Fruit fly (Drosophila melanogaster) whole organism, wandering third instar larva: ENCODE results near the gene CG31251.

ENCODE experiments used
- Abd-B ChIP-seq: fragments of >200 bp; optimal IDR thresholded peaks from 2 replicates; lab custom pipeline; 2017; ENCODE audit warnings: missing biosample characterization, missing genetic modification characterization
- CG32264 ChIP-seq: fragments of 200-800 bp; sonication (Bioruptor generic); optimal IDR thresholded peaks from 2 replicates; lab custom pipeline; 2016; ENCODE audit warnings: missing biosample characterization, missing genetic modification characterization
- CG9705 ChIP-seq: fragments of 200-800 bp; sonication (Bioruptor generic); optimal IDR thresholded peaks from 2 replicates; lab custom pipeline; 2018; ENCODE audit warnings: missing biosample characterization, mild to moderate bottlenecking, missing genetic modification characterization
- CrebA ChIP-seq: fragments of 200-800 bp; sonication (Bioruptor generic); optimal IDR thresholded peaks from 2 replicates; lab custom pipeline; 2016; ENCODE audit warnings: missing biosample characterization, mild to moderate bottlenecking, missing genetic modification characterization, borderline replicate concordance
- Dfd ChIP-seq: fragments of >200 bp; optimal IDR thresholded peaks from 2 replicates; lab custom pipeline; 2017; ENCODE audit warnings: missing biosample characterization, missing genetic modification characterization
- Dif ChIP-seq: fragments of 200-275, 200-300 bp; sonication (Bioruptor generic); optimal IDR thresholded peaks from 2 replicates; lab custom pipeline; 2018; ENCODE audit warnings: missing biosample characterization, missing genetic modification characterization; ENCODE audit not compliant: partially characterized antibody
- GATAd ChIP-seq: sonication (Bioruptor generic); optimal IDR thresholded peaks from 2 replicates; lab custom pipeline; 2016; ENCODE audit warnings: missing biosample characterization, missing genetic modification characterization
- HLH106 ChIP-seq: fragments of 200-800 bp; optimal IDR thresholded peaks from 3 replicates; lab custom pipeline; 2019; ENCODE audit warnings: missing biosample characterization, mild to moderate bottlenecking, missing genetic modification characterization, moderate library complexity
- Hnf4 ChIP-seq: fragments of 200-800 bp; sonication (Bioruptor generic); optimal IDR thresholded peaks from 2 replicates; lab custom pipeline; 2016; ENCODE audit warnings: missing biosample characterization, mild to moderate bottlenecking, missing genetic modification characterization
- Hr78 ChIP-seq: fragments of >200 bp; optimal IDR thresholded peaks from 2 replicates; lab custom pipeline; 2017; ENCODE audit warnings: missing biosample characterization, missing genetic modification characterization
- Hr83 ChIP-seq: fragments of 200-300 bp; sonication (Bioruptor generic); optimal IDR thresholded peaks from 2 replicates; lab custom pipeline; 2016; ENCODE audit warnings: missing biosample characterization, mild to moderate bottlenecking, missing genetic modification characterization, moderate library complexity; ENCODE audit not compliant: poor library complexity, severe bottlenecking
- Jra ChIP-seq: sonication (Bioruptor generic); optimal IDR thresholded peaks from 2 replicates; lab custom pipeline; 2016; ENCODE audit warnings: missing biosample characterization, missing genetic modification characterization
- Mio ChIP-seq: sonication (Bioruptor generic); optimal IDR thresholded peaks from 2 replicates; lab custom pipeline; 2016; ENCODE audit warnings: missing biosample characterization, missing genetic modification characterization
- Myc ChIP-seq: fragments of >200 bp; optimal IDR thresholded peaks from 2 replicates; lab custom pipeline; 2017
- N ChIP-seq: fragments of >200 bp; optimal IDR thresholded peaks from 2 replicates; lab custom pipeline; 2018; ENCODE audit warnings: missing biosample characterization, missing external identifiers, missing genetic modification characterization
- OdsH ChIP-seq: fragments of 200-800 bp; sonication (Bioruptor generic); optimal IDR thresholded peaks from 2 replicates; lab custom pipeline; 2016; ENCODE audit warnings: missing biosample characterization, mild to moderate bottlenecking, missing genetic modification characterization
- Rel ChIP-seq, 2 experiments: fragments of 200-800 bp; sonication (Bioruptor generic) in 1 of 2; optimal IDR thresholded peaks; 2 replicates in 1 of 2; 3 replicates in 1 of 2; lab custom pipeline; 2016 to 2019; ENCODE audit warnings: mild to moderate bottlenecking in 2 of 2, missing biosample characterization in 2 of 2, missing genetic modification characterization in 2 of 2, moderate library complexity in 1 of 2
- Sp1 ChIP-seq: fragments of 200-800 bp; sonication (Bioruptor generic); optimal IDR thresholded peaks from 3 replicates; lab custom pipeline; 2019; ENCODE audit warnings: missing biosample characterization, mild to moderate bottlenecking, missing genetic modification characterization, moderate library complexity
- Vsx2 ChIP-seq: fragments of 200-300, 225-300 bp; sonication (Bioruptor generic); optimal IDR thresholded peaks from 2 replicates; lab custom pipeline; 2018; ENCODE audit warnings: missing biosample characterization, missing genetic modification characterization; ENCODE audit not compliant: partially characterized antibody
- br ChIP-seq: fragments of 200-800 bp; sonication (Bioruptor generic); optimal IDR thresholded peaks from 2 replicates; lab custom pipeline; 2016; ENCODE audit warnings: missing biosample characterization, missing genetic modification characterization
- brk ChIP-seq: fragments of 200-800 bp; sonication (Bioruptor generic); optimal IDR thresholded peaks from 2 replicates; lab custom pipeline; 2016; ENCODE audit warnings: missing biosample characterization, mild to moderate bottlenecking, missing genetic modification characterization
- dl ChIP-seq, 2 experiments: fragments of 175-275, 200-275 bp in 1 of 2; fragments of 200-275 bp in 1 of 2; sonication (Bioruptor generic); optimal IDR thresholded peaks; lab custom pipeline; 2018; ENCODE audit warnings: mild to moderate bottlenecking in 2 of 2, missing biosample characterization in 2 of 2, missing genetic modification characterization in 2 of 2, moderate library complexity in 2 of 2; ENCODE audit not compliant: partially characterized antibody in 2 of 2, insufficient read depth in 1 of 2
- dmrt93B ChIP-seq: fragments of 200-800 bp; sonication (Bioruptor generic); optimal IDR thresholded peaks from 2 replicates; lab custom pipeline; 2018; ENCODE audit warnings: missing biosample characterization, mild to moderate bottlenecking, missing genetic modification characterization
- dsf ChIP-seq: sonication (Bioruptor generic); optimal IDR thresholded peaks from 2 replicates; lab custom pipeline; 2016; ENCODE audit warnings: missing biosample characterization, missing genetic modification characterization, borderline replicate concordance
- ey ChIP-seq: fragments of 200-800 bp; sonication (Bioruptor generic); optimal IDR thresholded peaks from 2 replicates; lab custom pipeline; 2016; ENCODE audit warnings: missing biosample characterization, missing genetic modification characterization
- foxo ChIP-seq, 2 experiments: fragments of 200-800 bp; sonication (Bioruptor generic); optimal IDR thresholded peaks; 2 replicates in 1 of 2; 3 replicates in 1 of 2; lab custom pipeline; 2016 to 2017; ENCODE audit warnings: missing biosample characterization in 2 of 2, missing genetic modification characterization in 2 of 2
- fru ChIP-seq: fragments of 200-800 bp; sonication (Bioruptor generic); optimal IDR thresholded peaks from 3 replicates; lab custom pipeline; 2016; ENCODE audit warnings: missing biosample characterization, mild to moderate bottlenecking, missing genetic modification characterization
- h ChIP-seq: fragments of 200-800 bp; sonication (Bioruptor generic); optimal IDR thresholded peaks from 3 replicates; lab custom pipeline; 2016; ENCODE audit warnings: missing biosample characterization, mild to moderate bottlenecking, missing genetic modification characterization
- jim ChIP-seq: fragments of 175-275, 200-325 bp; sonication (Bioruptor generic); optimal IDR thresholded peaks from 2 replicates; lab custom pipeline; 2016; ENCODE audit warnings: missing biosample characterization, mild to moderate bottlenecking, missing genetic modification characterization
- lola ChIP-seq: fragments of >200 bp; optimal IDR thresholded peaks from 2 replicates; lab custom pipeline; 2017; ENCODE audit warnings: missing biosample characterization, missing genetic modification characterization
- pan ChIP-seq: fragments of >200 bp; optimal IDR thresholded peaks from 2 replicates; lab custom pipeline; 2017
- psq ChIP-seq: fragments of 200-800 bp; sonication (Bioruptor generic); optimal IDR thresholded peaks from 3 replicates; lab custom pipeline; 2017; ENCODE audit warnings: missing biosample characterization, mild to moderate bottlenecking, missing genetic modification characterization, moderate library complexity
- rgr ChIP-seq: fragments of 200-800 bp; sonication (Bioruptor generic); optimal IDR thresholded peaks from 3 replicates; lab custom pipeline; 2016; ENCODE audit warnings: missing biosample characterization, mild to moderate bottlenecking, missing genetic modification characterization
- sage ChIP-seq: fragments of 200-800 bp; sonication (Bioruptor generic); optimal IDR thresholded peaks from 2 replicates; lab custom pipeline; 2016; ENCODE audit warnings: missing biosample characterization, mild to moderate bottlenecking, missing genetic modification characterization
- sv ChIP-seq: fragments of 200-800 bp; sonication (Bioruptor generic); optimal IDR thresholded peaks from 3 replicates; lab custom pipeline; 2016; ENCODE audit warnings: missing biosample characterization, missing genetic modification characterization
- tai ChIP-seq: sonication (Bioruptor generic); optimal IDR thresholded peaks from 2 replicates; lab custom pipeline; 2016; ENCODE audit warnings: missing biosample characterization, missing genetic modification characterization
- usp ChIP-seq: fragments of >200 bp; optimal IDR thresholded peaks from 2 replicates; lab custom pipeline; 2017; ENCODE audit warnings: missing biosample characterization, missing genetic modification characterization
- woc ChIP-seq: sonication (Bioruptor generic); optimal IDR thresholded peaks from 2 replicates; lab custom pipeline; 2016; ENCODE audit warnings: missing biosample characterization, mild to moderate bottlenecking, missing genetic modification characterization

Gene CG31251

dm6 chr3R:17718760-17719625 is 34.3 kb upstream of the CG31251 start, which contains the start of gene Pxt:
Gene Pxt, plus strand, starts transcription at chr3R:17719454.
- TF ChIP-seq fru (GFP tag; lab: Kevin White, UChicago), result no peak
- no peak for TF ChIP-seq dl (GFP tag; optimal IDR thresholded peaks at IDR 0.05; lab: Kevin White, UChicago; ENCODE audit: insufficient read depth in 1 of 2, partially characterized antibody in 2 of 2)
- TF ChIP-seq Dif (GFP tag; lab: Kevin White, UChicago), result no peak
- TF ChIP-seq dsf (GFP tag; lab: Kevin White, UChicago), result no peak
- no peak for TF ChIP-seq Mio
- TF ChIP-seq Myc (lab: Kevin White, UChicago), result no peak
- TF ChIP-seq usp (GFP tag; lab: Kevin White, UChicago), result no peak
- no peak for TF ChIP-seq woc
- TF ChIP-seq rgr, result no peak
- TF ChIP-seq h, result no peak
- no peak for TF ChIP-seq lola (GFP tag; lab: Kevin White, UChicago)
- TF ChIP-seq Sp1 (GFP tag; lab: Kevin White, UChicago), result no peak
- no peak for TF ChIP-seq tai
- no peak for TF ChIP-seq CG32264
- TF ChIP-seq br (GFP tag; lab: Kevin White, UChicago), result no peak
- TF ChIP-seq foxo (GFP tag; optimal IDR thresholded peaks at IDR 0.05; lab: Kevin White, UChicago), result no peak
- no peak for TF ChIP-seq Dfd
- no peak for TF ChIP-seq pan

- TF ChIP-seq Hr78 (GFP tag; lab: Kevin White, UChicago), result no peak
- no peak for TF ChIP-seq Vsx2 (GFP tag; lab: Kevin White, UChicago)
- peak; percentile 24 for TF ChIP-seq sage (GFP tag; lab: Kevin White, UChicago)
- peak; percentile 12 for TF ChIP-seq Sp1 (GFP tag; lab: Kevin White, UChicago)
- no peak for TF ChIP-seq Dif (GFP tag; lab: Kevin White, UChicago)
- no peak for TF ChIP-seq woc
- peak; percentile 62 for TF ChIP-seq tai
- TF ChIP-seq ey, result no peak
- peak; percentile 65 for TF ChIP-seq brk (GFP tag; lab: Kevin White, UChicago)
- TF ChIP-seq dsf (GFP tag; lab: Kevin White, UChicago), result no peak
- no peak for TF ChIP-seq fru (GFP tag; lab: Kevin White, UChicago)
- TF ChIP-seq Jra, result peak; percentile 14
- no peak for TF ChIP-seq OdsH
- no peak for TF ChIP-seq pan
- peak; percentile 1 for TF ChIP-seq CG32264
- TF ChIP-seq psq (GFP tag; lab: Kevin White, UChicago), result no peak
- no peak for TF ChIP-seq br (GFP tag; lab: Kevin White, UChicago)
- TF ChIP-seq Dfd, result no peak
- TF ChIP-seq usp (GFP tag; lab: Kevin White, UChicago), result no peak
- no peak for TF ChIP-seq foxo (GFP tag; optimal IDR thresholded peaks at IDR 0.05; lab: Kevin White, UChicago)
- peak; percentile 19 for TF ChIP-seq Myc (lab: Kevin White, UChicago)
- TF ChIP-seq Hnf4 (GFP tag; lab: Kevin White, UChicago), result no peak
- TF ChIP-seq HLH106, result no peak
- no peak for TF ChIP-seq N (GFP tag; lab: Kevin White, UChicago)
- TF ChIP-seq Abd-B (GFP tag; lab: Kevin White, UChicago), result no peak
- TF ChIP-seq Mio, result no peak
- no peak for TF ChIP-seq rgr
- no peak for TF ChIP-seq sv (GFP tag; lab: Kevin White, UChicago)
- TF ChIP-seq CrebA (GFP tag; lab: Kevin White, UChicago), result no peak
- TF ChIP-seq GATAd (GFP tag; lab: Kevin White, UChicago), result no peak
- TF ChIP-seq Hr83, result peak; percentile 25
- TF ChIP-seq lola (GFP tag; lab: Kevin White, UChicago), result no peak
- no peak for TF ChIP-seq dl (GFP tag; optimal IDR thresholded peaks at IDR 0.05; lab: Kevin White, UChicago; ENCODE audit: insufficient read depth in 1 of 2, partially characterized antibody in 2 of 2)
- TF ChIP-seq Rel (GFP tag; optimal IDR thresholded peaks at IDR 0.05; lab: Kevin White, UChicago), result no peak
- no peak for TF ChIP-seq Rel (tag; optimal IDR thresholded peaks at IDR 0.05; lab: Kevin White, UChicago)
- peak; percentile 41 for TF ChIP-seq h
- no peak for TF ChIP-seq dmrt93B
- no peak for TF ChIP-seq jim (GFP tag; lab: Kevin White, UChicago)
- TF ChIP-seq CG9705 (GFP tag; lab: Kevin White, UChicago), result peak; percentile 12
Observed at dm6 chr3R:17718051-17718693, 33.5 kb upstream of the CG31251 start, which contains the start of gene osa. Gene osa, minus strand, starts transcription at chr3R:17718350.
